Worm (Caenorhabditis elegans): ENCODE measurements around the gene Y46G5A.36.

Gene Y46G5A.36

DNA sequence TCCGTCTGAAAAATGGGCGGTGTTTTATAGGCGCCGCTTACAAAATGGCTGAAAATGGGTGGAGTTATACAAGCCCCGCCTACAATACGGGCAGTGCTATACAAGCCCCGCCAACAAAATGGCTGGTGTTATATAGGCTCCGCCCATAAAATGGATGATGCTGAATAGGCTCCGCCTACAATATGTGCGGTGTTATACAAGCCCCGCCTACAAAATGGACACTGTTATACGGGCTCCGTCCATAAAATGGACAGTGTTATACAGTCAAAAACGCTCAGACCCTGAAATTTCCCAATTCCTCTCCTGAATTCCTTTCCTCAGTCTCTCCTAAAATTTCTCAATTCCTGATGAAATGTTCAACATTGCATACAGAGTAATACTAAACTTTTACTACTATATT, 42.6 kb downstream of the Y46G5A.36 start:
- TF ChIP-seq madf-3 (GFP tag; IDR thresholded peaks at IDR 0.05) (peak; percentile 78; the same call in 1 of the 2 replicates), hsf-1 (GFP tag; IDR thresholded peaks at IDR 0.05) (0 out of 2 replicates have a peak, but pooled peaks have one; percentile 30), aptf-2 (GFP tag; conservative IDR thresholded peaks at IDR 0.05) (0 out of 2 replicates have a peak, but pooled peaks have one; percentile 10), F33H1.4 (GFP tag; IDR thresholded peaks at IDR 0.05) (0 out of 2 replicates have a peak, but pooled peaks have one; percentile 5), F52B5.7 (tag; optimal IDR thresholded peaks at IDR 0.05) (peak; percentile 17), ekl-4 (GFP tag; IDR thresholded peaks at IDR 0.05) (peak; percentile 18; the same call in 1 of the 2 replicates), nfyb-1 (GFP tag; IDR thresholded peaks at IDR 0.05) (0 out of 2 replicates have a peak, but pooled peaks have one; percentile 15), snpc-4 (GFP tag; optimal IDR thresholded peaks at IDR 0.05) (no peak), snpc-4 (tag; optimal IDR thresholded peaks at IDR 0.05) (no peak), attf-6 (GFP tag; IDR thresholded peaks at IDR 0.05) (peak; percentile 36; the same call in 1 of the 2 replicates), ceh-91 (GFP tag; IDR thresholded peaks at IDR 0.05) (no peak)

Measured in whole organism, young adult.